Worm (Caenorhabditis elegans): ENCODE results near the gene F55B11.7.

DNA sequence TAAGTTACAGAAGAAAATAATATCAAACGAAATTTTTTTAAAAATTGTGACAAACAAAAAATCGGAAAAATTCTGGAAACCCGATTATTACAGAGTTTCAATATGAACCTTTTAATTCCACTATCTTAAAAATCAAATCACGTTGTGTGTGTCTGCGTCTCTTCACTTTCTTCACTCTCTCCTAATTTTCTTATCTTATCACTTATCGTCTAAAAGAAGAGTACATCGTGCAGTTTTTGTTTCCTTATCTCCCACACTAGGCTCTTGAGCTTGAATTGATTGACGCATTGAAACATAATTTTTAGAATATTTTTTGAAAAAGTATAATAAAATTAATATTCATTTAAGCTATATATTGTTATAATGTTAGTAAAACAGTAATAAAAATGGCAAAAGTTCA lies 7.6 kb downstream of the F55B11.7 start:
- no peak for TF ChIP-seq nhr-237 (tag; optimal IDR thresholded peaks at IDR 0.05)
- no peak for TF ChIP-seq mab-5 (tag; optimal IDR thresholded peaks at IDR 0.05)
- no peak for TF ChIP-seq lin-13 (tag; optimal IDR thresholded peaks at IDR 0.05)
- no peak for TF ChIP-seq unc-39 (tag; optimal IDR thresholded peaks at IDR 0.05)
- TF ChIP-seq mep-1 (tag; optimal IDR thresholded peaks at IDR 0.05) = no peak
- no peak for TF ChIP-seq elt-1 (tag; optimal IDR thresholded peaks at IDR 0.05; ENCODE audit: borderline replicate concordance, insufficient read depth)
- no peak for TF ChIP-seq ceh-43 (GFP tag; optimal IDR thresholded peaks at IDR 0.05)

Measured in whole organism, mixed stage, embryonic.